Fruit fly (Drosophila melanogaster) Kc167 (cell line): ENCODE data around the gene BTBD9.

Experiments
- insv ChIP-seq: fragments of >200 bp; optimal IDR thresholded peaks from 3 replicates; lab custom pipeline; 2018; ENCODE audit warnings: missing external identifiers
- psq ChIP-seq: fragments of >200 bp; optimal IDR thresholded peaks from 2 replicates; lab custom pipeline; 2017; ENCODE audit warnings: missing external identifiers

dm6 chrX:10748647-10749046 is 19.7 kb upstream of the BTBD9 start:
- no peak for TF ChIP-seq insv (lab: Kevin White, UChicago)
- TF ChIP-seq psq (lab: Kevin White, UChicago): no peak
